Worm (Caenorhabditis elegans): ENCODE data around the gene kvs-4.

The kvs-4 gene

DNA sequence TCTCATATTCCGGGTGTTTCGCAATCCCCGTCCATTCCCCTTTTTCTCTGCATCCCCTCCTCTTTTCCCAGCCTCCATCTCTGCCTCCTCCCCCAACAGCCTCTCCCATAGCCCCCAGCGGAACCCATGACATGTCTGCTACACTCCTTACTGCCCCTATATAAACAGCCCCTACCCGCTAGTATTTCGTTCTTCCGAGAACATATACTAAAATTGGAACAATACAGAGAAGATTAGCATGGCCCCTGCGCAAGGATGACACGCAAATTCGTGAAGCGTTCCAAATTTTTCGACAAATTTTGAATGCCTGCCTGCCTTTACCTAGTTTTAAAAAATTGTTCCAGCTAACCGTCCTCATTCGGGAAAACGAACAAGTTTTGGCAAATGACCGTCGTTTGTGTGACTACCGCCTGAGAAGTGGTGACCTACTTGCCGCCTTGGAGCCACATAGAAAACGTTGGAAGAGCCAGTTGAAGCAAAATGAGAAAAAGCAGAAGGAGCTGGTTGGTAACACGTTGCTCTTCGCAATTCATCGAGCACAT is 22.8 kb upstream of the kvs-4 start (continued):
- peak; percentile 97 for TF ChIP-seq daf-19 (GFP tag; conservative IDR thresholded peaks at IDR 0.05)
- no peak for TF ChIP-seq fos-1 (tag; optimal IDR thresholded peaks at IDR 0.05)
- TF ChIP-seq lin-39 (tag; optimal IDR thresholded peaks at IDR 0.05), result no peak
- peak; percentile 90 for TF ChIP-seq nhr-11 (tag; optimal IDR thresholded peaks at IDR 0.05)
- peak; percentile 85 for TF ChIP-seq set-16 (GFP tag; IDR thresholded peaks at IDR 0.05)
- peak; percentile 55 for TF ChIP-seq ama-1 (optimal IDR thresholded peaks at IDR 0.05)
- peak; percentile 99 for TF ChIP-seq hmg-1.1 (GFP tag; IDR thresholded peaks at IDR 0.05)
- peak; percentile 80 for TF ChIP-seq cey-2 (tag; optimal IDR thresholded peaks at IDR 0.05; ENCODE audit: borderline replicate concordance, insufficient read depth)
- peak; percentile 95 for TF ChIP-seq lim-7 (GFP tag; IDR thresholded peaks at IDR 0.05)
- peak; percentile 76 for TF ChIP-seq nhr-77 (tag; optimal IDR thresholded peaks at IDR 0.05)
- TF ChIP-seq unc-130 (GFP tag; optimal IDR thresholded peaks at IDR 0.05), result peak; percentile 86
- peak; percentile 99 for TF ChIP-seq dve-1 (tag; optimal IDR thresholded peaks at IDR 0.05; ENCODE audit: insufficient read depth)
- peak; percentile 96 for TF ChIP-seq gei-8 (GFP tag; optimal IDR thresholded peaks at IDR 0.05)
- TF ChIP-seq rbr-2 (tag; optimal IDR thresholded peaks at IDR 0.05), result peak; percentile 97
- TF ChIP-seq mes-2 (tag; optimal IDR thresholded peaks at IDR 0.05; ENCODE audit: poor library complexity, severe bottlenecking), result peak; percentile 96
- TF ChIP-seq jun-1 (tag; optimal IDR thresholded peaks at IDR 0.05), result peak; percentile 94
- peak; percentile 75 to 77 for TF ChIP-seq hif-1 (tag; optimal IDR thresholded peaks at IDR 0.05)
- TF ChIP-seq unc-62 (GFP tag; optimal IDR thresholded peaks at IDR 0.05 in 1 of 2), result peak in 1 of 2 experiments; percentile 100
- peak; percentile 59 for TF ChIP-seq unc-62 (tag; optimal IDR thresholded peaks at IDR 0.05)
- peak; percentile 96 for TF ChIP-seq dmd-8 (GFP tag; IDR thresholded peaks at IDR 0.05)
- TF ChIP-seq tra-1 (GFP tag; IDR thresholded peaks at IDR 0.05), result peak; percentile 97
- peak; percentile 95 for TF ChIP-seq duxl-1 (tag; optimal IDR thresholded peaks at IDR 0.05; ENCODE audit: poor library complexity)
- peak; percentile 96 for TF ChIP-seq Y75B8A.6 (GFP tag; IDR thresholded peaks at IDR 0.05)
- peak; percentile 94 for TF ChIP-seq lin-13 (GFP tag; optimal IDR thresholded peaks at IDR 0.05)
- TF ChIP-seq ceh-62 (tag; optimal IDR thresholded peaks at IDR 0.05), result no peak
- peak; percentile 80 for TF ChIP-seq zfp-2 (tag; optimal IDR thresholded peaks at IDR 0.05)
- TF ChIP-seq madf-9 (GFP tag; conservative IDR thresholded peaks at IDR 0.05), result peak; percentile 96
- peak; percentile 86 for TF ChIP-seq lin-29 (GFP tag; IDR thresholded peaks at IDR 0.05)
- peak; percentile 93 for TF ChIP-seq ztf-7 (tag; optimal IDR thresholded peaks at IDR 0.05)
- peak; percentile 95 for TF ChIP-seq dmd-6 (GFP tag; IDR thresholded peaks at IDR 0.05)
- TF ChIP-seq aha-1 (tag), result peak; percentile 100
- TF ChIP-seq mep-1 (tag; optimal IDR thresholded peaks at IDR 0.05), result peak; percentile 98
- peak; percentile 97 for TF ChIP-seq F44E2.7 (GFP tag; IDR thresholded peaks at IDR 0.05)
- TF ChIP-seq mdt-29 (GFP tag; IDR thresholded peaks at IDR 0.05), result peak; percentile 93
- no peak for TF ChIP-seq ZK546.5 (tag; optimal IDR thresholded peaks at IDR 0.05)
- TF ChIP-seq nhr-48 (tag; optimal IDR thresholded peaks at IDR 0.05), result peak; percentile 87
- TF ChIP-seq F49E8.2 (tag; optimal IDR thresholded peaks at IDR 0.05; ENCODE audit: borderline replicate concordance), result peak; percentile 89
- TF ChIP-seq lin-38 (GFP tag; IDR thresholded peaks at IDR 0.05), result peak; percentile 94
- TF ChIP-seq ceh-32 (tag; optimal IDR thresholded peaks at IDR 0.05; ENCODE audit: poor library complexity), result peak; percentile 80
- peak; percentile 93 for TF ChIP-seq snpc-1.2 (GFP tag; IDR thresholded peaks at IDR 0.05)
- peak; percentile 91 for TF ChIP-seq F10B5.3 (tag; optimal IDR thresholded peaks at IDR 0.05)
- TF ChIP-seq zip-2 (tag; optimal IDR thresholded peaks at IDR 0.05), result peak; percentile 91
- peak; percentile 93 for TF ChIP-seq nhr-42 (GFP tag; IDR thresholded peaks at IDR 0.05)
- TF ChIP-seq nhr-76 (tag; optimal IDR thresholded peaks at IDR 0.05), result no peak
- TF ChIP-seq ces-1 (GFP tag; optimal IDR thresholded peaks at IDR 0.05), result peak; percentile 59
- peak; percentile 94 for TF ChIP-seq F37D6.2 (tag; optimal IDR thresholded peaks at IDR 0.05)
- no peak for TF ChIP-seq daf-12 (tag; optimal IDR thresholded peaks at IDR 0.05)
- peak; percentile 85 for TF ChIP-seq T20F7.1 (GFP tag; optimal IDR thresholded peaks at IDR 0.05)
- peak; percentile 90 for TF ChIP-seq nhr-111 (GFP tag; optimal IDR thresholded peaks at IDR 0.05)
- peak; percentile 84 for TF ChIP-seq dpl-1 (GFP tag; optimal IDR thresholded peaks at IDR 0.05)
- TF ChIP-seq zip-11 (GFP tag; IDR thresholded peaks at IDR 0.05), result peak; percentile 84
